Fruit fly (Drosophila melanogaster): Measurements from ENCODE around the gene dyl.

DNA sequence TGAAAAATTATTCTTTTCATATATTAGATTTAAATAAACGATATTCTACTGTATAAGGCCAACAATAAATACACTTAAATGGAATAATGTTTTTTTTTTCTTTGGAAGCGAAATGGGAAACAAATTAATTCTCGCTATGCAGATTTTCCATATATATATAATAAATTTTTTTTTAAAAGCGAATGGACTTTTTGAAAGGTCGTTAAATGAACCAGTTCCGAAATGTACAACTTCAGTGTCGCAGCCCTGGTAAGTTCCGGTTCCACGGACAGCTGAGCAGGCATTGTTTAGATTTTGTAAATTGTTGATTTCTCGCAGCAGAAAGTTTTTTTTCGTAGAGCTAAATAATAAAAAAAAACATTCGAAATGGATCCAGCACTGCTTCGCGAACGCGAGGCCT, 20.7 kb downstream of the dyl start, which contains the start of gene TfIIEbeta:
- TF ChIP-seq CG8319 (GFP tag; optimal IDR thresholded peaks at IDR 0.05) (no peak), CG3032 (tag; optimal IDR thresholded peaks at IDR 0.05) (peak; percentile 10)

Data from whole organism, prepupa.